Fruit fly (Drosophila melanogaster): Measurements from ENCODE around the gene AkhR.

DNA sequence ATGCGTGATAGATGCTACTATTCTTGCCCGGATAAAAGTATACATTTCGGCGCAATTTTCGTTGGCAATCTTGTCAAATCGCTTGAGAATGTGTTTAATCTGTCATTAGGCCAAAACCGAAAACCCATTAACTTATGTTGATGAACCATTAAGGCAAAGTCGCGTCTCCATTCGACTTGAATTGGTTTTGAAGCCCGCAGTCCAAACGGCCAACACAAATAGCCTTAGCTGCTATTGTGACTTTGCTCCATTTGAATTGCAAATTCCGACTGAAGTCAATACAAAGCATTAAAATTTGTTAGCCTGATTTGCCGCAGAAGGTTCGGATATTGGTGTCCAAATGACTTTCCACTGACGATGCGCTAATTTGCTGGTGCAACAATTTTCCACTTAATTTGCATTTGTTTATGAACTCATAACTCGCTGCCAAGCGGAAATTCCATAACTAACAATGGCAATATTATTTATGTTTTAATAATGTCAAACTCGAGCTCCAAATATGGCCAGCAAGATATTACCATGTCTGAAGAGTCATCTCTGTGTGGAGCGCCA, 9.5 kb downstream of the AkhR start:
- TF ChIP-seq psq (optimal IDR thresholded peaks at IDR 0.05) (no peak), pan (optimal IDR thresholded peaks at IDR 0.05) (no peak), EcR (GFP tag; optimal IDR thresholded peaks at IDR 0.05) (no peak)
